Worm (Caenorhabditis elegans): ENCODE data around the gene F58H1.6.

The F58H1.6 gene

DNA sequence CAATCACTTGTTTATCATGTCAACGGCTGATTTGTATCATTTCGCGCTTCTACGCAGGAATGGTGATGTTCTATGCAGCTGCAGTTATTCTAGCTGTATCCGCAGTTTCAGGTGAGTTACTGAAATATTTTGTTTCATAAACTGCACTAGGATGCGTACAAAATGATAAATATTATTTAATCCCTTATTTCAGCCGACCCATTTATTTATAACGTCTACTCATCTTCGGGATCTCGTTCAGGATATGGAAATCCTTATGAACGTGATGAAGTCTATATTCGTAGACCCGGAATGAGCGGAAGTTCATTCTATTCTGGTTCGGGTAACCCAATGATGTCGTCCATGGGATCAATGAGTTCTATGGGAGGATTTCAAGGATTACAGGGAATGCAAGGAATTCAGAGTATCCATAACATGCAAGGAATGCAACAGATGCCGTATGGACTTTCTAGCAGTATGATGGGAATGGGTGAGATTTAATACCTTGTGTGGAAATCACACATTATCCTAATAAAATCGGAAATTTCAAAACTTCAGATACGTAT is 13.3 kb upstream of the F58H1.6 start, which contains the start of gene F58H1.2:
F58H1.2 (plus strand) TSS at position 51 of the 545 bp plus-strand sequence.
- TF ChIP-seq hnd-1 (tag; optimal IDR thresholded peaks at IDR 0.05), result no peak
- no peak for TF ChIP-seq hmbx-1 (tag; optimal IDR thresholded peaks at IDR 0.05)
- TF ChIP-seq scrt-1 (GFP tag; IDR thresholded peaks at IDR 0.05), result no peak
- no peak for TF ChIP-seq ceh-36 (tag; optimal IDR thresholded peaks at IDR 0.05)
- no peak for TF ChIP-seq flt-1 (GFP tag; IDR thresholded peaks at IDR 0.05)
- no peak for TF ChIP-seq tbx-11 (GFP tag; IDR thresholded peaks at IDR 0.05)
- TF ChIP-seq tra-4 (tag; optimal IDR thresholded peaks at IDR 0.05), result no peak
- no peak for TF ChIP-seq pes-1 (GFP tag; IDR thresholded peaks at IDR 0.05)
- TF ChIP-seq aly-1 (tag; optimal IDR thresholded peaks at IDR 0.05), result no peak
- TF ChIP-seq F13C5.2 (tag; optimal IDR thresholded peaks at IDR 0.05), result no peak
- TF ChIP-seq B0310.2 (tag; optimal IDR thresholded peaks at IDR 0.05), result no peak
- no peak for TF ChIP-seq tbx-37 (GFP tag; conservative IDR thresholded peaks at IDR 0.05)
- TF ChIP-seq ama-1 (optimal IDR thresholded peaks at IDR 0.05), result no peak
- no peak for TF ChIP-seq sea-1 (GFP tag; conservative IDR thresholded peaks at IDR 0.05)
- no peak for TF ChIP-seq ceh-13 (GFP tag; optimal IDR thresholded peaks at IDR 0.05)
- no peak for TF ChIP-seq hmg-4 (GFP tag; optimal IDR thresholded peaks at IDR 0.05)
- TF ChIP-seq ets-7 (tag; optimal IDR thresholded peaks at IDR 0.05), result no peak

DNA sequence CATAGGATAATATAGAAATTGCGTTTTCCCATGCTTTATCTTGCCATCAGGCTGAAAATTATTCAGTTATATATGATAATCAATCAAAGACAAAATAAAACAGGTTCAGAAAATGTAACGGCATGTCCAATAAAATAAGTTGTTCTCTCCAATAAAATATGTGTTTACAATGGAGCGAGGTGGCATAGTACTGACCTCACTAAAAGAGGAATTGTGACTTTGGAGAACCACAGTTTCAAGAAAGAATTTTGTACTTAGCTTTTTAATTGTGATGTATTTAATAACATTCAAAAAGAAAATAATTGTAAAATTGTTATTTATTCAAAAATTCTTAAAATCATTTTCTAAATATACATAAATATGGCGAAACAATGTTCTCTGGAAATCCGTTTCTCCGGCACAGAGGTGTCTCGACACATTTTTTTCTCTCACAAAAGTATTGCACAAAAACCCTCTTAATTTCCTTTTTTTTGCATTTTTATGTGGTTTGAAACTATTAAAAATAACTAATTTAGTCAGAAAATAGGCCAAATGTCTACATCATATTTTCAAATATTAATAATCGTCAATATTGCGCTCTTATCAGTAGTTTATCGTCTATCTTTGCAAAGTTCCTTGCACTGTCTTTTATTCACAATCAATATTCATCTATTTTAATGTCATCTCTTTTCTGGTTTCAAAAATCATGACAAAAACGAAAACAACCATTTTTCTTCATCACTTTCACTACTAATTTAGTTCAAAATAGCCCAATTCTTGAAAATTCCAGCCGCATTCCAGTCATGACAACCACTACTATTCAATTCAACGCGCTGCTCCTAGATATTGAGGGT is 9.0 kb upstream of the F58H1.6 start, which contains the start of the genes aman-2 and F58H1.3:
aman-2 (minus strand) TSS at position 51 of the 833 bp plus-strand sequence.
F58H1.3 (plus strand) TSS at position 783 of the 833 bp plus-strand sequence.
- peak; percentile 14 for TF ChIP-seq tra-4 (tag; optimal IDR thresholded peaks at IDR 0.05)
- TF ChIP-seq ets-7 (tag; optimal IDR thresholded peaks at IDR 0.05), result no peak
- TF ChIP-seq tbx-37 (GFP tag; conservative IDR thresholded peaks at IDR 0.05), result peak; percentile 18; the same call in 1 of the 2 replicates
- TF ChIP-seq aly-1 (tag; optimal IDR thresholded peaks at IDR 0.05), result no peak
- no peak for TF ChIP-seq sea-1 (GFP tag; conservative IDR thresholded peaks at IDR 0.05)
- TF ChIP-seq ama-1 (optimal IDR thresholded peaks at IDR 0.05), result no peak
- TF ChIP-seq hmg-4 (GFP tag; optimal IDR thresholded peaks at IDR 0.05), result no peak
- no peak for TF ChIP-seq ceh-13 (GFP tag; optimal IDR thresholded peaks at IDR 0.05)
- TF ChIP-seq flt-1 (GFP tag; IDR thresholded peaks at IDR 0.05), result no peak
- peak; percentile 34 for TF ChIP-seq hmbx-1 (tag; optimal IDR thresholded peaks at IDR 0.05)
- TF ChIP-seq F13C5.2 (tag; optimal IDR thresholded peaks at IDR 0.05), result peak; percentile 30

DNA sequence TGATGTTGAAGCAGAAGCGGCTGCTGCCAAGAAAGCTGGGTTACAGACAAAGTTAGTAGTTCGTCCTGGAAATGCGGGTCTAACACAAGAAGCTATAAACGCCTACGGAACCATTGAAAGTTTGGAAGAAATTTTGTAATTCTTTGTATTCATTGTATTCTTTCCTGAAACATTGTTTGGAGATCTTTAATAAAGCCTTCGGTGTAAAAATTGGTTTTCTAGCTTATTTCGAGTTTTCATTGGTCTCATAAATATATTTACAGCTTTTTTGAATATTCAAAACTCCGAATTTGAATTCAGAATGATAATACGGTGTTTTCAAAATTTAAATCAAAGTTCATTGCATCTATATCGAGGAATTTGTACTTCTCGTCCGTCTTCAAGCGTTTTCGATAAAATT is 7.6 kb upstream of the F58H1.6 start, which contains the start of gene F58H1.8:
F58H1.8 (plus strand) TSS at position 301 of the 400 bp plus-strand sequence.
- no peak for TF ChIP-seq hnd-1 (tag; optimal IDR thresholded peaks at IDR 0.05)
- no peak for TF ChIP-seq flt-1 (GFP tag; IDR thresholded peaks at IDR 0.05)
- TF ChIP-seq tbx-37 (GFP tag; conservative IDR thresholded peaks at IDR 0.05), result no peak
- no peak for TF ChIP-seq ets-7 (tag; optimal IDR thresholded peaks at IDR 0.05)
- no peak for TF ChIP-seq hmbx-1 (tag; optimal IDR thresholded peaks at IDR 0.05)
- no peak for TF ChIP-seq ceh-13 (GFP tag; optimal IDR thresholded peaks at IDR 0.05)
- TF ChIP-seq ceh-36 (tag; optimal IDR thresholded peaks at IDR 0.05), result no peak
- no peak for TF ChIP-seq scrt-1 (GFP tag; IDR thresholded peaks at IDR 0.05)
- no peak for TF ChIP-seq tbx-11 (GFP tag; IDR thresholded peaks at IDR 0.05)
- TF ChIP-seq hmg-4 (GFP tag; optimal IDR thresholded peaks at IDR 0.05), result no peak
- no peak for TF ChIP-seq pes-1 (GFP tag; IDR thresholded peaks at IDR 0.05)
- TF ChIP-seq aly-1 (tag; optimal IDR thresholded peaks at IDR 0.05), result no peak
- no peak for TF ChIP-seq B0310.2 (tag; optimal IDR thresholded peaks at IDR 0.05)
- TF ChIP-seq ama-1 (optimal IDR thresholded peaks at IDR 0.05), result no peak
- no peak for TF ChIP-seq tra-4 (tag; optimal IDR thresholded peaks at IDR 0.05)
- TF ChIP-seq F13C5.2 (tag; optimal IDR thresholded peaks at IDR 0.05), result no peak
- no peak for TF ChIP-seq sea-1 (GFP tag; conservative IDR thresholded peaks at IDR 0.05)

DNA sequence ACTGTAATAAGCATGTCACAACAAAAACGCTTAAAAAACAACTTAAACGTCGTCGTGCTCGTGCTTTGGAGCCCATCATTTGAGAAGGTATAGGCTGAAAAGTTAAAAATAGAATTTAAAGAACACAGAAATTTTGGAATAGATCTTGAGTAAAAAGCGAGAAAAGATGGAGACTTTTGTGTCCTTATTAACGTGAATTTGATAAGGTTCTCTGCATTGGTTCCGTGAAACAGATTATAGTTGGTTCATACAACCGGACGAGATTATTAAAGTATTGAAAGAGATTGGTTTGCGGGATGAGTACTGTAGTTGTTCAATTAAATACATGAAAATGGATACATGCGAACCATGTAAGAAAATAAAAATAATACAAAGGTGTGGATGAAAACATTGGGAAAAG is 4.7 kb upstream of the F58H1.6 start, which contains the start of gene gpla-1:
gpla-1 (minus strand) TSS at position 101 of the 400 bp plus-strand sequence.
- TF ChIP-seq scrt-1 (GFP tag; IDR thresholded peaks at IDR 0.05) (no peak), F13C5.2 (tag; optimal IDR thresholded peaks at IDR 0.05) (no peak), B0310.2 (tag; optimal IDR thresholded peaks at IDR 0.05) (no peak), ama-1 (optimal IDR thresholded peaks at IDR 0.05) (no peak), flt-1 (GFP tag; IDR thresholded peaks at IDR 0.05) (no peak), tbx-11 (GFP tag; IDR thresholded peaks at IDR 0.05) (no peak), hmbx-1 (tag; optimal IDR thresholded peaks at IDR 0.05) (no peak), hmg-4 (GFP tag; optimal IDR thresholded peaks at IDR 0.05) (no peak), ceh-13 (GFP tag; optimal IDR thresholded peaks at IDR 0.05) (no peak), tra-4 (tag; optimal IDR thresholded peaks at IDR 0.05) (no peak), ets-7 (tag; optimal IDR thresholded peaks at IDR 0.05) (no peak), aly-1 (tag; optimal IDR thresholded peaks at IDR 0.05) (no peak), tbx-37 (GFP tag; conservative IDR thresholded peaks at IDR 0.05) (no peak), sea-1 (GFP tag; conservative IDR thresholded peaks at IDR 0.05) (no peak), pes-1 (GFP tag; IDR thresholded peaks at IDR 0.05) (no peak), ceh-36 (tag; optimal IDR thresholded peaks at IDR 0.05) (no peak)

DNA sequence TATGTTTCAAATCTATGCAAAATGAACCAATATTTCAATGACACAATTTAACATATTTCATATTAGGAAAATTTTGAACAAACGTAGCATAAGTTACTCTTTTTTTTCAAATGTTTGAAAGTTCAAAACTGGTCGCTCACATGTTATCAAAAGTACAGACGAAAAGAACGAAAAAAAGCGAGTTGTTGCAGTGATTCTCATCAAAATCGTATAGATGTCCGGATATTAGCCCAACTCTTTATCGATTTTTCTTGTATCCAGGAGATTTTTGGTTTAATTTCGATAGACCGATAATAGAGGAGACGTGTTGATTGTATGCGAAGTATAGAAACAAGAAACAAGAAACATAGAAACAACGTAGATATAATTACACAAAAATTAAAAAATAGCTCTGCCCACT is 2.1 kb upstream of the F58H1.6 start:
- TF ChIP-seq tbx-11 (GFP tag; IDR thresholded peaks at IDR 0.05) (no peak), ceh-13 (GFP tag; optimal IDR thresholded peaks at IDR 0.05) (no peak), aly-1 (tag; optimal IDR thresholded peaks at IDR 0.05) (no peak), ets-7 (tag; optimal IDR thresholded peaks at IDR 0.05) (no peak), ama-1 (optimal IDR thresholded peaks at IDR 0.05) (no peak), hnd-1 (tag; optimal IDR thresholded peaks at IDR 0.05) (no peak), hmg-4 (GFP tag; optimal IDR thresholded peaks at IDR 0.05) (no peak), ceh-36 (tag; optimal IDR thresholded peaks at IDR 0.05) (no peak), F13C5.2 (tag; optimal IDR thresholded peaks at IDR 0.05) (no peak), flt-1 (GFP tag; IDR thresholded peaks at IDR 0.05) (no peak), tra-4 (tag; optimal IDR thresholded peaks at IDR 0.05) (no peak), sea-1 (GFP tag; conservative IDR thresholded peaks at IDR 0.05) (no peak), hmbx-1 (tag; optimal IDR thresholded peaks at IDR 0.05) (no peak)

DNA sequence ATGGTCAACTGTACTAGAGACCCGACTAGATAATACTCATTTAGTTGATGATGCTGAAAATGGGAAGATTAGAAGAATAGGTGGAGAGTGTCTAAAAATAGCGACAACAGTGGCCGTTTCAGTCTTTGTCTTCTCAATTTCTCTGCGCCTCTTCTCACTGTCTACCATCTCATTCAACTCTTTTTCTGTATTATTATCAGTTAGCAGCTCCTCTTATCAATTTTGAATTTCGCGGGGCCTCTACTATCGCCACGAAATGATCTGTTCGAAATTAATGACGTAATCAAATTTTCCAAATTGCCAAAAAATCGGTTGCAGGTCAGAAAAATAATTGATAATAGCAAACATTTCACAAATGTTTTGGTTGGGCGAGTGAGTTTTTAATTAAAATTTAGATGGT is 761 bp upstream of the F58H1.6 start:
- TF ChIP-seq sea-1 (GFP tag; conservative IDR thresholded peaks at IDR 0.05) (no peak), tbx-37 (GFP tag; conservative IDR thresholded peaks at IDR 0.05) (no peak), tbx-11 (GFP tag; IDR thresholded peaks at IDR 0.05) (no peak), tra-4 (tag; optimal IDR thresholded peaks at IDR 0.05) (no peak), aly-1 (tag; optimal IDR thresholded peaks at IDR 0.05) (no peak), scrt-1 (GFP tag; IDR thresholded peaks at IDR 0.05) (no peak), ceh-13 (GFP tag; optimal IDR thresholded peaks at IDR 0.05) (no peak), ama-1 (optimal IDR thresholded peaks at IDR 0.05) (no peak), ceh-36 (tag; optimal IDR thresholded peaks at IDR 0.05) (no peak), pes-1 (GFP tag; IDR thresholded peaks at IDR 0.05) (no peak)
